Fruit fly (Drosophila melanogaster) whole organism, pupa: ENCODE data around the gene CG31248.

Source experiments
- CG10348 ChIP-seq: fragments of 200-800 bp; sonication (Bioruptor generic); IDR thresholded peaks from 2 replicates; pipeline ENCODE4 v1.3.6; 2022; ENCODE audit warnings: missing biosample characterization, missing genetic modification characterization
- CG12605 ChIP-seq: fragments of 200-800 bp; sonication (Bioruptor generic); IDR thresholded peaks from 2 replicates; pipeline ENCODE4 v1.3.6; 2022; ENCODE audit warnings: missing biosample characterization, missing genetic modification characterization
- CG13204 ChIP-seq: fragments of 200-800 bp; sonication (Bioruptor generic); optimal IDR thresholded peaks from 2 replicates; lab custom pipeline; 2018; ENCODE audit warnings: missing biosample characterization, mild to moderate bottlenecking, missing genetic modification characterization, moderate library complexity
- CG14655 ChIP-seq: fragments of 200-800 bp; sonication (Bioruptor generic); optimal IDR thresholded peaks from 3 replicates; lab custom pipeline; 2017; ENCODE audit warnings: mild to moderate bottlenecking, missing biosample characterization, missing genetic modification reagents, missing genetic modification characterization
- CG15710 ChIP-seq: fragments of 200-800 bp; sonication (Bioruptor generic); optimal IDR thresholded peaks from 2 replicates; lab custom pipeline; 2018; ENCODE audit warnings: missing biosample characterization, mild to moderate bottlenecking, missing genetic modification characterization, moderate library complexity
- CG17806 ChIP-seq: fragments of 200-800 bp; sonication (Bioruptor generic); optimal IDR thresholded peaks from 2 replicates; lab custom pipeline; 2018; ENCODE audit warnings: missing biosample characterization, mild to moderate bottlenecking, missing genetic modification characterization, moderate library complexity
- CG32121 ChIP-seq: fragments of 200-800 bp; sonication (Bioruptor generic); IDR thresholded peaks from 2 replicates; pipeline ENCODE4 v1.3.6; 2022; ENCODE audit warnings: missing biosample characterization, missing genetic modification characterization
- CG34367 ChIP-seq: fragments of 200-800 bp; sonication (Bioruptor generic); optimal IDR thresholded peaks from 2 replicates; lab custom pipeline; 2018; ENCODE audit warnings: missing biosample characterization, mild to moderate bottlenecking, missing genetic modification characterization
- CG4496 ChIP-seq: fragments of 200-800 bp; sonication (Bioruptor generic); IDR thresholded peaks from 3 replicates; pipeline ENCODE4 v1.3.6; 2022; ENCODE audit warnings: missing biosample characterization, missing genetic modification characterization
- CG8159 ChIP-seq: fragments of 200-800 bp; sonication (Bioruptor generic); optimal IDR thresholded peaks from 3 replicates; lab custom pipeline; 2018; ENCODE audit warnings: missing biosample characterization, mild to moderate bottlenecking, missing genetic modification characterization, moderate library complexity
- CG8301 ChIP-seq: fragments of 200-800 bp; sonication (Bioruptor generic); optimal IDR thresholded peaks from 2 replicates; lab custom pipeline; 2018; ENCODE audit warnings: missing biosample characterization, mild to moderate bottlenecking, missing genetic modification characterization
- CG9948 ChIP-seq: fragments of 200-800 bp; sonication (Bioruptor generic); optimal IDR thresholded peaks from 2 replicates; lab custom pipeline; 2018; ENCODE audit warnings: missing biosample characterization, mild to moderate bottlenecking, missing genetic modification characterization, moderate library complexity
- D1 ChIP-seq: fragments of 200-800 bp; sonication (Bioruptor generic); optimal IDR thresholded peaks from 2 replicates; lab custom pipeline; 2018; ENCODE audit warnings: missing biosample characterization, mild to moderate bottlenecking, missing genetic modification characterization, moderate library complexity
- EcR ChIP-seq: fragments of 200-800 bp; sonication (Bioruptor generic); optimal IDR thresholded peaks from 3 replicates; lab custom pipeline; 2019; ENCODE audit warnings: missing biosample characterization, missing genetic modification characterization, mild to moderate bottlenecking, moderate library complexity, missing genetic modification reagents
- Ets98B ChIP-seq: fragments of 200-800 bp; sonication (Bioruptor generic); IDR thresholded peaks from 2 replicates; pipeline ENCODE4 v1.3.6; 2022; ENCODE audit warnings: missing biosample characterization, missing genetic modification characterization
- Pif1A ChIP-seq: fragments of 200-800 bp; sonication (Bioruptor generic); optimal IDR thresholded peaks from 3 replicates; lab custom pipeline; 2016; ENCODE audit warnings: missing biosample characterization, missing genetic modification characterization
- Pif1B ChIP-seq: fragments of 200-800 bp; sonication (Bioruptor generic); optimal IDR thresholded peaks from 3 replicates; lab custom pipeline; 2016; ENCODE audit warnings: missing biosample characterization, missing genetic modification characterization
- Snoo ChIP-seq: fragments of 200-800 bp; sonication (Bioruptor generic); optimal IDR thresholded peaks from 3 replicates; lab custom pipeline; 2017; ENCODE audit warnings: missing biosample characterization, mild to moderate bottlenecking, missing genetic modification characterization, inconsistent platforms
- fd96Ca ChIP-seq: fragments of 200-800 bp; sonication (Bioruptor generic); IDR thresholded peaks from 3 replicates; pipeline ENCODE4 v1.3.6; 2022; ENCODE audit warnings: missing biosample characterization, missing genetic modification characterization
- gl ChIP-seq: fragments of 200-800 bp; sonication (Bioruptor generic); optimal IDR thresholded peaks from 2 replicates; lab custom pipeline; 2018; ENCODE audit warnings: missing biosample characterization, mild to moderate bottlenecking, missing genetic modification characterization
- rn ChIP-seq: fragments of 200-800 bp; sonication (Bioruptor generic); IDR thresholded peaks from 2 replicates; pipeline ENCODE4 v1.3.6; 2022; ENCODE audit warnings: missing biosample characterization, missing genetic modification characterization

The CG31248 gene

dm6 chr3R:7124109-7124639, 4.9 kb upstream of the CG31248 start, which contains the start of the genes Alh and CG10098:
Gene Alh, minus strand, starts transcription at chr3R:7124185.
Gene CG10098, plus strand, starts transcription at chr3R:7124548.
- TF ChIP-seq CG8159 (tag; lab: Kevin White, UChicago), result peak; percentile 71
- peak; percentile 66 for TF ChIP-seq CG9948 (tag; lab: Kevin White, UChicago)
- 0 out of 2 replicates have a peak, but pooled peaks have one; percentile 58 for TF ChIP-seq CG32121 (GFP tag; lab: Robert Waterston, UW)
- TF ChIP-seq CG13204 (GFP tag; lab: Kevin White, UChicago), result no peak
- TF ChIP-seq CG8301 (tag; lab: Kevin White, UChicago), result peak; percentile 58
- TF ChIP-seq CG12605 (GFP tag; lab: Robert Waterston, UW), result 0 out of 2 replicates have a peak, but pooled peaks have one; percentile 10
- no peak for TF ChIP-seq CG10348
- peak; percentile 75 for TF ChIP-seq CG15710 (tag; lab: Kevin White, UChicago)
- TF ChIP-seq CG34367, result peak; percentile 49
- TF ChIP-seq D1 (tag; lab: Kevin White, UChicago), result no peak
- peak; percentile 77 for TF ChIP-seq CG4496
- TF ChIP-seq fd96Ca (GFP tag; lab: Robert Waterston, UW), result no peak; the same call in 2 of the 3 replicates
- TF ChIP-seq EcR (GFP tag; lab: Kevin White, UChicago), result no peak
- peak; percentile 83 for TF ChIP-seq Pif1A (GFP tag; lab: Kevin White, UChicago)
- peak; percentile 45 for TF ChIP-seq Pif1B (GFP tag; lab: Kevin White, UChicago)
- TF ChIP-seq CG14655 (GFP tag; lab: Kevin White, UChicago), result peak; percentile 78
- peak; percentile 59 for TF ChIP-seq CG17806 (tag; lab: Kevin White, UChicago)
- no peak for TF ChIP-seq gl (tag; lab: Kevin White, UChicago)
- peak; percentile 57 for TF ChIP-seq Snoo (tag; lab: Kevin White, UChicago)
- TF ChIP-seq Ets98B, result peak; percentile 26; the same call in 1 of the 2 replicates
- peak; percentile 64 for TF ChIP-seq rn

- TF ChIP-seq CG13204 (GFP tag; lab: Kevin White, UChicago) (no peak), Snoo (tag; lab: Kevin White, UChicago) (peak; percentile 75), CG9948 (tag; lab: Kevin White, UChicago) (peak; percentile 67), gl (tag; lab: Kevin White, UChicago) (peak; percentile 56), Ets98B (peak; percentile 91), CG34367 (peak; percentile 61), EcR (GFP tag; lab: Kevin White, UChicago) (no peak), CG4496 (peak; percentile 93; the same call in 2 of the 3 replicates), CG8301 (tag; lab: Kevin White, UChicago) (peak; percentile 78), rn (peak; percentile 79), CG32121 (GFP tag; lab: Robert Waterston, UW) (peak; percentile 77), CG14655 (GFP tag; lab: Kevin White, UChicago) (no peak), D1 (tag; lab: Kevin White, UChicago) (peak; percentile 10), Pif1B (GFP tag; lab: Kevin White, UChicago) (peak; percentile 84), CG17806 (tag; lab: Kevin White, UChicago) (peak; percentile 80), CG8159 (tag; lab: Kevin White, UChicago) (peak; percentile 77), CG15710 (tag; lab: Kevin White, UChicago) (peak; percentile 80), fd96Ca (GFP tag; lab: Robert Waterston, UW) (no peak), Pif1A (GFP tag; lab: Kevin White, UChicago) (peak; percentile 76), CG10348 (no peak), CG12605 (GFP tag; lab: Robert Waterston, UW) (peak; percentile 76)
- TF ChIP-seq, all 21 proteins: peak for 16
Observed at dm6 chr3R:7127966-7128365, 1.2 kb upstream of the CG31248 start, which contains the start of gene CG10068. Gene CG10068, minus strand, starts transcription at chr3R:7128027.

DNA sequence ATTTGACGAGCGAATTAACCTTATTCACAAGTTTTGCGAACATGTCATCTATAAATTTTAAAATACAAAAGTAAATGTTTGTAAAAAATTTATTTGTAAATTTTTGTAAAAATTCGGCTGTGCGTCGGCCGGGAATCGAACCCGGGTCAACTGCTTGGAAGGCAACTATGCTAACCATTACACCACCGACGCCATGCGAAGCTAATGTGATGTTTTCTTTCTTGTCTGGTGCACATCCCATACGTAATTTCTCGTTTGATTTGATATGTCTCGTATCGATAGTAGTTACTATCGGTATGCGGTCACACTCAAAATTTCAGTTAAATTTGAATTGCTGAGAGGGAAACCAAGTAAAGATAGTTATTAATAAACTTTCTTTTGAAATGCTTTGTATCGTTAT, 1.7 kb downstream of the CG31248 start:
- TF ChIP-seq CG12605 (GFP tag; lab: Robert Waterston, UW) (no peak), D1 (tag; lab: Kevin White, UChicago) (peak; percentile 41), CG17806 (tag; lab: Kevin White, UChicago) (no peak)

DNA sequence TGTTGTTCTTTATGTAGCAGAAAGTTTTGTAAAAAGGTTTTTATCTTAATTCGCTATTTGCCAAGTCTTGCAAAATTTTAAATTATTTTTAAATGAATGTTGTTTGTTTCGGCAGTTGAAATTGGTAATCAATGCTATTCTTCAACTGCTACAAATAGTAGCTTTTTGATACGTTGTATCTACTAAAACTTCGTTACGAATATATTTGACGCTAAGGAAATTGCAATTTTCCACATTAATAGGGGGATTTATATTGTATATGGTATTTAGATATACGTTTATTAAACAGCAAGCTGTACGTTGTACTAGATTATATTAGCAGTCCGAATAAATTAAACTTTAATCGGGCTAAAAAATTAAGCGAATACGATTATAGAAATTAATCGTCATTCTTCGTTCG, 2.1 kb downstream of the CG31248 start, which contains the start of gene CG31493:
Gene CG31493 (plus strand): TSS at position 301 of the 400 bp plus-strand sequence.
- no peak for TF ChIP-seq EcR (GFP tag; lab: Kevin White, UChicago)
- TF ChIP-seq CG4496, result no peak
- TF ChIP-seq CG15710 (tag; lab: Kevin White, UChicago), result no peak

DNA sequence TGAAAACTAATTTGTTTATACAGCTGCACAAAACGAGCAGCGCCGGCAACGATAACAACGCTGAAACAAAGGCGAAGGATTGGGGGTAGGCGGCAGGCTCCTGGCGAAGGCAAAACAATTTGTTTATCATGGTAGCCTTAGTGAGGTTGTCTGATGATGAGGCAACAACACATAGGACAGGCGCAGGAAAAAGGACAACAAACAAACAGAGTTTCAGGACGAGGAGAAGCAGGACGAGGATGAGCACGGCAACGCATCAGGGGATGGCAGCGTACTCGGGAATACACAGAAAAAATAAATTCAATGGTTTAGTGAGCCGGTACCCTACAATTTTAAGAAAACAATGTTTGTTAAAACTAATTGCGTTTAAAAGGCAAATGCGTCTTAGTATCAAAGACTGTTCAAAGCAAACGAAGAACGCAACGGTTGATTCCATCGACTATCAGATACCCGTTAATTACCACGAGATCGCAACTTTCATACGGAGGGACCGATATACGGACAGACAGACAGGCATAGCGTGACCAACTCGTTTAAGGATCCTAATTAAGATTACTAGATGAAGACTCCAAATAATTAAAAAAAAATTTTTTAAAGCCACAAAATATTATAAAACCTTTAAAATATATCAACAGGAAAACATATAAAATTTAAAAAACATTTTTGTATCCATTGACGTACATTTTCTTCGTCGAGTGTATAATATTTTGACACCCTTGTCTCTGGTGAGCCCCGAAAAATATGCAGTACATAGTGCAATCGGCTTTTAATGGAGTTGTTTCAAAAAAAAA, 5.8 kb downstream of the CG31248 start:
- TF ChIP-seq CG9948 (tag; lab: Kevin White, UChicago) (no peak), EcR (GFP tag; lab: Kevin White, UChicago) (no peak), D1 (tag; lab: Kevin White, UChicago) (no peak), rn (no peak), Pif1A (GFP tag; lab: Kevin White, UChicago) (no peak), Pif1B (GFP tag; lab: Kevin White, UChicago) (no peak), CG12605 (GFP tag; lab: Robert Waterston, UW) (no peak), gl (tag; lab: Kevin White, UChicago) (no peak), CG34367 (no peak), CG14655 (GFP tag; lab: Kevin White, UChicago) (no peak)
